Fruit fly (Drosophila melanogaster) whole organism: Measurements from ENCODE around the gene betaCOP.

Experiments
- CG8478 ChIP-seq: fragments of >200 bp; optimal IDR thresholded peaks from 2 replicates; lab custom pipeline; 2018; ENCODE audit warnings: inconsistent platforms
- Dll ChIP-seq: fragments of >200 bp; optimal IDR thresholded peaks from 2 replicates; lab custom pipeline; 2017
- pan ChIP-seq: fragments of >200 bp; optimal IDR thresholded peaks from 2 replicates; lab custom pipeline; 2017
- psq ChIP-seq: fragments of >200 bp; optimal IDR thresholded peaks from 2 replicates; lab custom pipeline; 2017
- usp ChIP-seq: fragments of >200 bp; optimal IDR thresholded peaks from 2 replicates; lab custom pipeline; 2017; ENCODE audit warnings: missing biosample characterization, missing genetic modification characterization, mixed read lengths

- TF ChIP-seq pan (no peak), psq (no peak), usp (no peak), CG8478 (lab: Kevin White, UChicago) (no peak), Dll (lab: Kevin White, UChicago) (no peak)
These were observed 21.8 kb upstream of the betaCOP start for dm6 chrX:18406593-18407393.
